Worm (Caenorhabditis elegans) whole organism, L3 larva: ENCODE data around the gene R193.1.

Experiments
- ZK546.5 ChIP-seq: sonication (generic microtip); optimal IDR thresholded peaks from 2 replicates; lab custom pipeline; 2017; ENCODE audit warnings: missing biosample characterization, missing genetic modification characterization
- ceh-16 ChIP-seq: sonication (generic microtip); optimal IDR thresholded peaks from 2 replicates; lab custom pipeline; 2017; ENCODE audit warnings: missing biosample characterization, missing genetic modification characterization
- ceh-9 ChIP-seq: sonication (generic microtip); optimal IDR thresholded peaks from 2 replicates; lab custom pipeline; 2018; ENCODE audit warnings: missing biosample characterization, missing genetic modification characterization
- elt-1 ChIP-seq: fragments of 150-350 bp; optimal IDR thresholded peaks from 2 replicates; lab custom pipeline; 2014; ENCODE audit warnings: missing biosample characterization, missing genetic modification characterization
- elt-2 ChIP-seq: sonication (generic microtip); optimal IDR thresholded peaks from 2 replicates; lab custom pipeline; 2016; ENCODE audit warnings: missing genetic modification reagents, mild to moderate bottlenecking, missing genetic modification characterization, missing compliant biosample characterization
- jun-1 ChIP-seq: fragments of 150-350 bp; optimal IDR thresholded peaks from 2 replicates; lab custom pipeline; 2014; ENCODE audit warnings: missing biosample characterization, missing genetic modification reagents, missing genetic modification characterization
- lin-39 ChIP-seq: fragments of 150-350 bp; optimal IDR thresholded peaks from 2 replicates; lab custom pipeline; 2018; ENCODE audit warnings: missing biosample characterization, missing genetic modification reagents, missing genetic modification characterization
- lsy-12 ChIP-seq: sonication (generic microtip); optimal IDR thresholded peaks from 2 replicates; lab custom pipeline; 2016; ENCODE audit warnings: mild to moderate bottlenecking, missing genetic modification characterization, missing compliant biosample characterization
- nhr-11 ChIP-seq: fragments of 150-350 bp; optimal IDR thresholded peaks from 2 replicates; lab custom pipeline; 2014; ENCODE audit warnings: missing biosample characterization, missing genetic modification characterization
- pha-4 ChIP-seq: fragments of 150-350 bp; optimal IDR thresholded peaks from 2 replicates; lab custom pipeline; 2014; ENCODE audit warnings: missing biosample characterization, missing genetic modification reagents, missing genetic modification characterization
- pqm-1 ChIP-seq: fragments of 150-350 bp; optimal IDR thresholded peaks from 2 replicates; lab custom pipeline; 2017; ENCODE audit warnings: missing biosample characterization, missing genetic modification characterization, inconsistent platforms
- unc-39 ChIP-seq: sonication (generic microtip); optimal IDR thresholded peaks from 4 replicates; lab custom pipeline; 2017; ENCODE audit warnings: missing biosample characterization, missing genetic modification characterization
- zag-1 ChIP-seq: fragments of 150-350 bp; optimal IDR thresholded peaks from 2 replicates; lab custom pipeline; 2014; ENCODE audit warnings: missing biosample characterization, missing genetic modification characterization
- ztf-4 ChIP-seq: fragments of 150-350 bp; optimal IDR thresholded peaks from 2 replicates; lab custom pipeline; 2014; ENCODE audit warnings: missing biosample characterization, missing genetic modification characterization

DNA sequence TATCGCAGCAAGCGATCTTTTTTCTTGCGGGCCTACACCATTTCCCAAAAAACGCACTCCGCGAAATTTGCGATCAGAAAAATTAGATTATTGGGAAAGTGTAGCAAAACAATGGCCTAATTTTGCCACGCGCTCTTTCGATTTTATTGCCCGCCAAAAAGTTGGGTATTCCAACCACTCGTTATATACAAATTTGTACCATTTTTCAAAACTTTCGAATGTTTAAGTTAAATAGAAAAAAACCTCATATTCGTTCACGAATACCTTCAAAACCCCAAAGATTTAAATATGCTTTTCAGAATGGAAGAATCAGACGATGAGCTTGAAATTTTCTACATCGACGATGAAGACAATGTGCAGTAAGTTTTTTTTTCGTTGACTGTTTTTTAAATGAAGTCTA lies 38.1 kb downstream of the R193.1 start, which contains the start of gene T13G4.1:
- TF ChIP-seq jun-1: no peak
- TF ChIP-seq ceh-16 (tag; lab: Kevin White, UChicago): no peak
- TF ChIP-seq pha-4 (tag; lab: Kevin White, UChicago): no peak
- TF ChIP-seq elt-1: no peak
- no peak for TF ChIP-seq lin-39
- TF ChIP-seq ceh-9 (tag; lab: Kevin White, UChicago): no peak
- no peak for TF ChIP-seq pqm-1 (tag; lab: Kevin White, UChicago)
- no peak for TF ChIP-seq unc-39 (tag; lab: Kevin White, UChicago)
- TF ChIP-seq ZK546.5: no peak
- no peak for TF ChIP-seq elt-2 (tag; lab: Kevin White, UChicago)
- TF ChIP-seq zag-1 (tag; lab: Kevin White, UChicago): no peak
- TF ChIP-seq lsy-12: no peak
- TF ChIP-seq nhr-11 (tag; lab: Kevin White, UChicago): no peak
- no peak for TF ChIP-seq ztf-4 (tag; lab: Kevin White, UChicago)
